Fruit fly (Drosophila melanogaster) whole organism, embryonic: ENCODE data around the gene CG14721.

Experiments used
- CG10267 ChIP-seq: fragments of 200-800 bp; sonication (Bioruptor generic); optimal IDR thresholded peaks from 2 replicates; lab custom pipeline; 2018; ENCODE audit warnings: missing biosample characterization, mild to moderate bottlenecking, missing genetic modification characterization, moderate library complexity
- CG12299 ChIP-seq: fragments of 200-800 bp; sonication (Bioruptor generic); optimal IDR thresholded peaks from 2 replicates; lab custom pipeline; 2018; ENCODE audit warnings: missing biosample characterization, mild to moderate bottlenecking, missing genetic modification characterization
- CG1233 ChIP-seq: fragments of 200-800 bp; sonication (Bioruptor generic); optimal IDR thresholded peaks from 4 replicates; lab custom pipeline; 2018; ENCODE audit warnings: missing biosample characterization, mild to moderate bottlenecking, missing genetic modification characterization
- CG14667 ChIP-seq: fragments of 200-800 bp; sonication (Bioruptor generic); IDR thresholded peaks from 2 replicates; pipeline ENCODE4 v1.3.6; 2022; ENCODE audit warnings: missing biosample characterization, missing genetic modification characterization
- CG16863 ChIP-seq: fragments of 200-800 bp; sonication (Bioruptor generic); optimal IDR thresholded peaks from 3 replicates; lab custom pipeline; 2016; ENCODE audit warnings: missing biosample characterization, missing genetic modification characterization
- CG17361 ChIP-seq: fragments of 200-800 bp; sonication (Bioruptor generic); IDR thresholded peaks from 3 replicates; pipeline ENCODE4 v1.3.6; 2022; ENCODE audit warnings: missing biosample characterization, missing genetic modification characterization
- CG17829 ChIP-seq: fragments of 200-800 bp; optimal IDR thresholded peaks from 2 replicates; lab custom pipeline; 2019; ENCODE audit warnings: missing biosample characterization, mild to moderate bottlenecking, missing genetic modification characterization, moderate library complexity
- CG17912 ChIP-seq: fragments of 200-800 bp; sonication (Bioruptor generic); optimal IDR thresholded peaks from 2 replicates; lab custom pipeline; 2018; ENCODE audit warnings: missing biosample characterization, mild to moderate bottlenecking, missing genetic modification characterization
- CG18476 ChIP-seq: fragments of 200-800 bp; sonication (Bioruptor generic); optimal IDR thresholded peaks from 2 replicates; lab custom pipeline; 2016; ENCODE audit warnings: missing biosample characterization, mild to moderate bottlenecking, missing genetic modification characterization
- CG18599 ChIP-seq: fragments of 200-800 bp; sonication (Bioruptor generic); optimal IDR thresholded peaks from 3 replicates; lab custom pipeline; 2017; ENCODE audit warnings: missing biosample characterization, missing genetic modification characterization, mild to moderate bottlenecking, moderate library complexity, missing genetic modification reagents
- CG18619 ChIP-seq: fragments of 200-800 bp; sonication (Bioruptor generic); optimal IDR thresholded peaks from 3 replicates; lab custom pipeline; 2017; ENCODE audit warnings: missing biosample characterization, mild to moderate bottlenecking, missing genetic modification characterization
- CG2889 ChIP-seq: fragments of 200-800 bp; sonication (Bioruptor generic); IDR thresholded peaks from 3 replicates; pipeline ENCODE4 v1.3.6; 2022; ENCODE audit warnings: missing biosample characterization, missing genetic modification characterization
- CG31365 ChIP-seq: fragments of 200-800 bp; sonication (Bioruptor generic); optimal IDR thresholded peaks from 2 replicates; lab custom pipeline; 2018; ENCODE audit warnings: missing biosample characterization, mild to moderate bottlenecking, missing genetic modification characterization
- CG3407 ChIP-seq: fragments of 200-800 bp; sonication (Bioruptor generic); optimal IDR thresholded peaks from 2 replicates; lab custom pipeline; 2018; ENCODE audit warnings: missing biosample characterization, mild to moderate bottlenecking, missing genetic modification characterization
- CG4328 ChIP-seq: fragments of 200-800 bp; sonication (Bioruptor generic); optimal IDR thresholded peaks from 3 replicates; lab custom pipeline; 2017; ENCODE audit warnings: missing biosample characterization, missing genetic modification reagents, missing genetic modification characterization
- CG6765 ChIP-seq: fragments of 200-800 bp; sonication (Bioruptor generic); optimal IDR thresholded peaks from 3 replicates; lab custom pipeline; 2017; ENCODE audit warnings: missing biosample characterization, mild to moderate bottlenecking, missing genetic modification characterization
- CG7963 ChIP-seq: fragments of 200-800 bp; sonication (Bioruptor generic); IDR thresholded peaks from 3 replicates; pipeline ENCODE4 v1.3.6; 2022; ENCODE audit warnings: missing biosample characterization, missing genetic modification characterization; ENCODE audit not compliant: partially characterized antibody
- CG8290 ChIP-seq, 3 experiments: fragments of 200-800 bp; sonication (Bioruptor generic); optimal IDR thresholded peaks; 2 replicates each; lab custom pipeline; 2016 to 2019; ENCODE audit warnings: missing biosample characterization in 3 of 3, missing genetic modification characterization in 3 of 3, mild to moderate bottlenecking in 2 of 3, moderate library complexity in 1 of 3
- CG8388 ChIP-seq: fragments of 200-800 bp; sonication (Bioruptor generic); optimal IDR thresholded peaks from 2 replicates; lab custom pipeline; 2019; ENCODE audit warnings: missing biosample characterization, mild to moderate bottlenecking, missing genetic modification characterization, moderate library complexity
- CG8478 ChIP-seq: fragments of >200 bp; optimal IDR thresholded peaks from 2 replicates; lab custom pipeline; 2018
- CG8944 ChIP-seq: fragments of 200-800 bp; sonication (Bioruptor generic); optimal IDR thresholded peaks from 3 replicates; lab custom pipeline; 2016; ENCODE audit warnings: missing biosample characterization, missing genetic modification characterization
- CkIIα-i1 ChIP-seq: fragments of 200-800 bp; sonication (Bioruptor generic); IDR thresholded peaks from 2 replicates; pipeline ENCODE4 v1.3.6; 2022; ENCODE audit warnings: missing biosample characterization, missing genetic modification characterization
- Deaf1 ChIP-seq: fragments of 200-800 bp; optimal IDR thresholded peaks from 3 replicates; lab custom pipeline; 2019; ENCODE audit warnings: missing biosample characterization, mild to moderate bottlenecking, missing genetic modification characterization, moderate library complexity
- H15 ChIP-seq: fragments of 200-800 bp; sonication (Bioruptor generic); IDR thresholded peaks from 3 replicates; pipeline ENCODE4 v1.3.6; 2022; ENCODE audit warnings: missing biosample characterization, missing genetic modification characterization
- Hmr ChIP-seq: fragments of 200-800 bp; sonication (Bioruptor generic); optimal IDR thresholded peaks from 3 replicates; lab custom pipeline; 2017; ENCODE audit warnings: mild to moderate bottlenecking, missing biosample characterization, missing genetic modification reagents, missing genetic modification characterization
- Med ChIP-seq: fragments of 200-800 bp; sonication (Bioruptor generic); peaks from one replicate; lab custom pipeline; 2016; ENCODE audit warnings: missing biosample characterization, missing genetic modification characterization, mild to moderate bottlenecking, inconsistent platforms, moderate library complexity
- NC2α ChIP-seq: fragments of 200-800 bp; sonication (Bioruptor generic); optimal IDR thresholded peaks from 2 replicates; lab custom pipeline; 2016; ENCODE audit warnings: missing biosample characterization, missing genetic modification characterization
- NK7.1 ChIP-seq: fragments of 200-800 bp; sonication (Bioruptor generic); optimal IDR thresholded peaks from 3 replicates; lab custom pipeline; 2016; ENCODE audit warnings: missing biosample characterization, missing genetic modification characterization
- Optix ChIP-seq: fragments of 200-800 bp; sonication (Bioruptor generic); IDR thresholded peaks from 3 replicates; pipeline ENCODE4 v1.3.6; 2022; ENCODE audit warnings: missing biosample characterization, missing genetic modification characterization
- Pdp1 ChIP-seq, 2 experiments: fragments of 200-800 bp; sonication (Bioruptor generic); optimal IDR thresholded peaks; 3 replicates each; lab custom pipeline; 2016; ENCODE audit warnings: missing biosample characterization in 2 of 2, missing genetic modification characterization in 2 of 2, mild to moderate bottlenecking in 1 of 2, moderate library complexity in 1 of 2
- Poxn ChIP-seq: fragments of 200-800 bp; sonication (Bioruptor generic); IDR thresholded peaks from 2 replicates; pipeline ENCODE4 v1.3.6; 2022; ENCODE audit warnings: missing biosample characterization, missing genetic modification characterization
- ac ChIP-seq: fragments of 200-800 bp; sonication (Bioruptor generic); optimal IDR thresholded peaks from 3 replicates; lab custom pipeline; 2017; ENCODE audit warnings: missing biosample characterization, mild to moderate bottlenecking, missing genetic modification characterization
- ato ChIP-seq: fragments of 200-800 bp; sonication (Bioruptor generic); IDR thresholded peaks from 2 replicates; pipeline ENCODE4 v1.3.6; 2022; ENCODE audit warnings: missing biosample characterization, missing genetic modification characterization; ENCODE audit not compliant: partially characterized antibody
- btn ChIP-seq: fragments of 200-800 bp; sonication (Bioruptor generic); optimal IDR thresholded peaks from 2 replicates; lab custom pipeline; 2016; ENCODE audit warnings: missing biosample characterization, missing genetic modification characterization
- cato ChIP-seq: fragments of 200-800 bp; sonication (Bioruptor generic); optimal IDR thresholded peaks from 2 replicates; lab custom pipeline; 2016; ENCODE audit warnings: missing biosample characterization, missing genetic modification characterization, borderline replicate concordance
- crol ChIP-seq: fragments of 200-800 bp; sonication (Bioruptor generic); IDR thresholded peaks from 2 replicates; pipeline ENCODE4 v1.3.6; 2022; ENCODE audit warnings: missing biosample characterization, missing genetic modification characterization
- cwo ChIP-seq: fragments of 200-800 bp; sonication (Bioruptor generic); optimal IDR thresholded peaks from 3 replicates; lab custom pipeline; 2017; ENCODE audit warnings: missing biosample characterization, missing genetic modification characterization, mild to moderate bottlenecking, moderate library complexity, missing genetic modification reagents
- disco-r ChIP-seq: fragments of 200-800 bp; sonication (Bioruptor generic); optimal IDR thresholded peaks from 2 replicates; lab custom pipeline; 2016; ENCODE audit warnings: missing biosample characterization, missing genetic modification characterization
- emc ChIP-seq: fragments of 200-800 bp; sonication (Bioruptor generic); optimal IDR thresholded peaks from 2 replicates; lab custom pipeline; 2016; ENCODE audit warnings: missing biosample characterization, missing genetic modification characterization
- ewg ChIP-seq: fragments of 200-800 bp; sonication (Bioruptor generic); optimal IDR thresholded peaks from 3 replicates; lab custom pipeline; 2017; ENCODE audit warnings: mild to moderate bottlenecking, missing biosample characterization, missing genetic modification reagents, missing genetic modification characterization
- gce ChIP-seq: fragments of 200-800 bp; sonication (Bioruptor generic); IDR thresholded peaks from 3 replicates; pipeline ENCODE4 v1.3.6; 2022; ENCODE audit warnings: missing biosample characterization, missing genetic modification characterization
- gfzf ChIP-seq: fragments of 200-800 bp; sonication (Bioruptor generic); optimal IDR thresholded peaks from 2 replicates; lab custom pipeline; 2016; ENCODE audit warnings: missing biosample characterization, mild to moderate bottlenecking, missing genetic modification characterization, moderate library complexity
- gsb ChIP-seq: fragments of 200-800 bp; sonication (Bioruptor generic); IDR thresholded peaks from 2 replicates; pipeline ENCODE4 v1.3.6; 2022; ENCODE audit warnings: missing biosample characterization, missing genetic modification characterization
- gt ChIP-seq: fragments of 200-800 bp; sonication (Bioruptor generic); IDR thresholded peaks from 2 replicates; pipeline ENCODE4 v1.3.6; 2022; ENCODE audit warnings: missing biosample characterization, missing genetic modification characterization
- lab ChIP-seq: fragments of 200-800 bp; sonication (Bioruptor generic); optimal IDR thresholded peaks from 3 replicates; lab custom pipeline; 2017; ENCODE audit warnings: missing biosample characterization, missing genetic modification characterization, mild to moderate bottlenecking, moderate library complexity, missing genetic modification reagents
- pho ChIP-seq: fragments of 200-800 bp; sonication (Bioruptor generic); optimal IDR thresholded peaks from 2 replicates; lab custom pipeline; 2016; ENCODE audit warnings: missing biosample characterization, missing genetic modification characterization
- sr ChIP-seq: fragments of 200-800 bp; sonication (Bioruptor generic); IDR thresholded peaks from 3 replicates; pipeline ENCODE4 v1.3.6; 2022; ENCODE audit warnings: missing biosample characterization, missing genetic modification characterization
- sug ChIP-seq: fragments of 200-800 bp; optimal IDR thresholded peaks from 2 replicates; lab custom pipeline; 2019; ENCODE audit warnings: missing biosample characterization, mild to moderate bottlenecking, missing genetic modification characterization, moderate library complexity
- usp ChIP-seq: fragments of >200 bp; optimal IDR thresholded peaks from 2 replicates; lab custom pipeline; 2017; ENCODE audit warnings: missing biosample characterization, missing genetic modification characterization
- vfl ChIP-seq: fragments of 200-800 bp; sonication (Bioruptor generic); optimal IDR thresholded peaks from 2 replicates; lab custom pipeline; 2016; ENCODE audit warnings: missing biosample characterization, missing genetic modification characterization
- wek ChIP-seq: fragments of 200-800 bp; sonication (Bioruptor generic); optimal IDR thresholded peaks from 3 replicates; lab custom pipeline; 2018; ENCODE audit warnings: missing biosample characterization, mild to moderate bottlenecking, missing genetic modification characterization, moderate library complexity

CG14721 gene

DNA sequence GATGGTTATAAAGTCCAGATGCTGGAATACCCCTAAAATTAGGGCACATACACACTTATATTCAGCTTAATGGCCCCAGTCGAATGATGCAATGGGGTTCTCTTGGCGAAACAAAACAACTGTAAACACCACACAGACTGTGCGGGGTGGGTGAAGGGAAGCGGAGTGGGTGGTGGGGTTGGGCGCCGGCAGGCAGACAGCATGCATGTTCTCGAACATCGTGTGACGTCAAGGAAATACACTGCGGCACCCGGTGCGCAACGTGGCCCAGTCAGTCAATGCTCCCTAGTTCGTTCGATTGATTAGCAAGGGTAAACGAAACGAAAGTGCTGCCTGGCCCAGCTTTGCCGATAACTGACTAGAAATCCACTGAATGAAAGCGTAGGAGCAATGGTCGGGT lies 27.3 kb downstream of the CG14721 start (continued):
- TF ChIP-seq ewg (GFP tag; lab: Kevin White, UChicago) (no peak), CG17912 (GFP tag; lab: Kevin White, UChicago) (peak; percentile 31), btn (no peak), NK7.1 (GFP tag; lab: Kevin White, UChicago) (no peak), Med (GFP tag; lab: Kevin White, UChicago) (peak; percentile 12), CG18599 (GFP tag; lab: Kevin White, UChicago) (peak; percentile 48), CG17829 (tag; lab: Kevin White, UChicago) (no peak), vfl (GFP tag; lab: Kevin White, UChicago) (no peak), CG3407 (GFP tag; lab: Kevin White, UChicago) (no peak), gt (GFP tag; lab: Robert Waterston, UW) (no peak), CG1233 (no peak), CG8478 (lab: Kevin White, UChicago) (no peak), Deaf1 (tag; lab: Kevin White, UChicago) (peak; percentile 11), usp (no peak), sr (GFP tag; lab: Robert Waterston, UW) (no peak), ato (GFP tag; lab: Robert Waterston, UW) (no peak), CG6765 (no peak), sug (tag; lab: Kevin White, UChicago) (peak; percentile 43), disco-r (GFP tag; lab: Kevin White, UChicago) (no peak), gce (no peak), wek (peak; percentile 41), CG10267 (no peak), CG14667 (GFP tag; lab: Robert Waterston, UW) (no peak), CG8290 (GFP tag; optimal IDR thresholded peaks at IDR 0.05; lab: Kevin White, UChicago) (no peak), CG8290 (tag; optimal IDR thresholded peaks at IDR 0.05; lab: Kevin White, UChicago) (peak in 1 of 2 experiments; percentile 6), emc (GFP tag; lab: Kevin White, UChicago) (no peak), pho (no peak), CkIIα-i1 (GFP tag; lab: Robert Waterston, UW) (no peak), Poxn (GFP tag; lab: Robert Waterston, UW) (no peak), CG8388 (GFP tag; lab: Kevin White, UChicago) (no peak), CG31365 (tag; lab: Kevin White, UChicago) (no peak), CG16863 (no peak), gsb (no peak), NC2α (no peak), Hmr (GFP tag; lab: Kevin White, UChicago) (no peak), CG18619 (no peak), CG2889 (no peak), CG12299 (peak; percentile 16), cwo (GFP tag; lab: Kevin White, UChicago) (peak; percentile 11), Pdp1 (GFP tag; optimal IDR thresholded peaks at IDR 0.05; lab: Kevin White, UChicago) (peak in 1 of 2 experiments; percentile 71), H15 (GFP tag; lab: Robert Waterston, UW) (no peak), cato (GFP tag; lab: Kevin White, UChicago) (no peak), CG4328 (GFP tag; lab: Kevin White, UChicago) (no peak), crol (GFP tag; lab: Robert Waterston, UW) (no peak), CG18476 (GFP tag; lab: Kevin White, UChicago) (no peak), CG17361 (GFP tag; lab: Robert Waterston, UW) (no peak), CG7963 (no peak), Optix (GFP tag; lab: Robert Waterston, UW) (no peak), lab (peak; percentile 24), gfzf (GFP tag; lab: Kevin White, UChicago) (no peak), CG8944 (GFP tag; lab: Kevin White, UChicago) (no peak), ac (GFP tag; lab: Kevin White, UChicago) (no peak)
